Fruit fly (Drosophila melanogaster) whole organism, embryonic: ENCODE results near the gene Tep1.
A peak's percentile ranks its signal among the peaks of the same experiment; 100 is the strongest.

Source experiments
- Antp ChIP-seq: fragments of 200-800 bp; sonication (Bioruptor generic); optimal IDR thresholded peaks from 3 replicates; lab custom pipeline; 2016; ENCODE audit warnings: missing biosample characterization, missing genetic modification characterization
- B-H1 ChIP-seq: fragments of 200-800 bp; sonication (Bioruptor generic); IDR thresholded peaks from 3 replicates; pipeline ENCODE4 v1.3.6; 2022; ENCODE audit warnings: missing biosample characterization, missing genetic modification characterization
- BtbVII ChIP-seq: fragments of 200-800 bp; sonication (Bioruptor generic); optimal IDR thresholded peaks from 3 replicates; lab custom pipeline; 2017; ENCODE audit warnings: missing biosample characterization, mild to moderate bottlenecking, missing genetic modification characterization
- CG10274 ChIP-seq: fragments of 200-800 bp; sonication (Bioruptor generic); optimal IDR thresholded peaks from 3 replicates; lab custom pipeline; 2017; ENCODE audit warnings: missing biosample characterization, mild to moderate bottlenecking, missing genetic modification characterization
- CG10959 ChIP-seq: fragments of 200-800 bp; sonication (Bioruptor generic); IDR thresholded peaks from 2 replicates; pipeline ENCODE4 v1.3.6; 2022; ENCODE audit warnings: missing biosample characterization, missing genetic modification characterization
- CG12219 ChIP-seq: fragments of 200-800 bp; sonication (Bioruptor generic); optimal IDR thresholded peaks from 3 replicates; lab custom pipeline; 2018; ENCODE audit warnings: missing biosample characterization, mild to moderate bottlenecking, missing genetic modification characterization
- CG12391 ChIP-seq: fragments of 200-800 bp; sonication (Bioruptor generic); optimal IDR thresholded peaks from 3 replicates; lab custom pipeline; 2018; ENCODE audit warnings: missing biosample characterization, mild to moderate bottlenecking, missing genetic modification characterization, moderate library complexity
- CG13624 ChIP-seq: fragments of 200-800 bp; sonication (Bioruptor generic); optimal IDR thresholded peaks from 2 replicates; lab custom pipeline; 2016; ENCODE audit warnings: missing biosample characterization, missing genetic modification characterization
- CG15514 ChIP-seq: fragments of 200-800 bp; sonication (Bioruptor generic); optimal IDR thresholded peaks from 3 replicates; lab custom pipeline; 2017; ENCODE audit warnings: missing biosample characterization, missing genetic modification characterization, mild to moderate bottlenecking, moderate library complexity, missing genetic modification reagents
- CG16813 ChIP-seq: fragments of 200-800 bp; sonication (Bioruptor generic); IDR thresholded peaks from 3 replicates; pipeline ENCODE4 v1.3.6; 2022; ENCODE audit warnings: missing biosample characterization, missing genetic modification characterization; ENCODE audit not compliant: partially characterized antibody
- CG16863 ChIP-seq: fragments of 200-800 bp; sonication (Bioruptor generic); optimal IDR thresholded peaks from 3 replicates; lab custom pipeline; 2016; ENCODE audit warnings: missing biosample characterization, missing genetic modification characterization
- CG17912 ChIP-seq: fragments of 200-800 bp; sonication (Bioruptor generic); optimal IDR thresholded peaks from 2 replicates; lab custom pipeline; 2018; ENCODE audit warnings: missing biosample characterization, mild to moderate bottlenecking, missing genetic modification characterization
- CG18599 ChIP-seq: fragments of 200-800 bp; sonication (Bioruptor generic); optimal IDR thresholded peaks from 3 replicates; lab custom pipeline; 2017; ENCODE audit warnings: missing biosample characterization, missing genetic modification characterization, mild to moderate bottlenecking, moderate library complexity, missing genetic modification reagents
- CG2202 ChIP-seq: fragments of 200-800 bp; sonication (Bioruptor generic); optimal IDR thresholded peaks from 2 replicates; lab custom pipeline; 2018; ENCODE audit warnings: missing biosample characterization, mild to moderate bottlenecking, missing genetic modification characterization
- CG30431 ChIP-seq: fragments of 200-800 bp; sonication (Bioruptor generic); optimal IDR thresholded peaks from 2 replicates; lab custom pipeline; 2017; ENCODE audit warnings: missing biosample characterization, missing genetic modification characterization
- CG7745 ChIP-seq: fragments of 200-800 bp; sonication (Bioruptor generic); optimal IDR thresholded peaks from 2 replicates; lab custom pipeline; 2018; ENCODE audit warnings: missing biosample characterization, mild to moderate bottlenecking, missing genetic modification characterization, moderate library complexity
- CG7839 ChIP-seq: fragments of 200-800 bp; sonication (Bioruptor generic); optimal IDR thresholded peaks from 3 replicates; lab custom pipeline; 2018; ENCODE audit warnings: missing biosample characterization, mild to moderate bottlenecking, missing genetic modification characterization, moderate library complexity
- CG9437 ChIP-seq: fragments of 200-800 bp; sonication (Bioruptor generic); optimal IDR thresholded peaks from 2 replicates; lab custom pipeline; 2018; ENCODE audit warnings: missing biosample characterization, mild to moderate bottlenecking, missing genetic modification characterization
- CG9817 ChIP-seq: fragments of 200-800 bp; sonication (Bioruptor generic); optimal IDR thresholded peaks from 2 replicates; lab custom pipeline; 2018; ENCODE audit warnings: missing biosample characterization, mild to moderate bottlenecking, missing genetic modification characterization, moderate library complexity
- CTCF ChIP-seq: fragments of 200-800 bp; sonication (Bioruptor generic); optimal IDR thresholded peaks from 2 replicates; lab custom pipeline; 2017; ENCODE audit warnings: missing biosample characterization, mild to moderate bottlenecking, missing genetic modification characterization, moderate library complexity
- CoRest ChIP-seq: fragments of 200-800 bp; sonication (Bioruptor generic); optimal IDR thresholded peaks from 3 replicates; lab custom pipeline; 2018; ENCODE audit warnings: missing biosample characterization, mild to moderate bottlenecking, missing genetic modification characterization, moderate library complexity
- D19A ChIP-seq: fragments of 200-800 bp; optimal IDR thresholded peaks from 3 replicates; lab custom pipeline; 2019; ENCODE audit warnings: missing biosample characterization, mild to moderate bottlenecking, missing genetic modification characterization, moderate library complexity
- Dek ChIP-seq: fragments of 200-800 bp; sonication (Bioruptor generic); optimal IDR thresholded peaks from 3 replicates; lab custom pipeline; 2019; ENCODE audit warnings: missing biosample characterization, mild to moderate bottlenecking, missing genetic modification characterization, moderate library complexity
- Dll ChIP-seq: fragments of 200-800 bp; sonication (Bioruptor generic); IDR thresholded peaks from 4 replicates; pipeline ENCODE4 v1.3.6; 2022; ENCODE audit warnings: missing biosample characterization, missing genetic modification characterization; ENCODE audit not compliant: partially characterized antibody
- ERR ChIP-seq: fragments of 200-800 bp; sonication (Bioruptor generic); optimal IDR thresholded peaks from 2 replicates; lab custom pipeline; 2016; ENCODE audit warnings: missing biosample characterization, missing genetic modification characterization
- NC2β ChIP-seq: fragments of 200-800 bp; sonication (Bioruptor generic); optimal IDR thresholded peaks from 2 replicates; lab custom pipeline; 2016; ENCODE audit warnings: missing biosample characterization, missing genetic modification characterization
- NK7.1 ChIP-seq: fragments of 200-800 bp; sonication (Bioruptor generic); optimal IDR thresholded peaks from 3 replicates; lab custom pipeline; 2016; ENCODE audit warnings: missing biosample characterization, missing genetic modification characterization
- Rx ChIP-seq: fragments of 200-800 bp; sonication (Bioruptor generic); IDR thresholded peaks from 2 replicates; pipeline ENCODE4 v1.3.6; 2022; ENCODE audit warnings: missing biosample characterization, missing genetic modification characterization
- abd-A ChIP-seq: fragments of 200-800 bp; sonication (Bioruptor generic); optimal IDR thresholded peaks from 3 replicates; lab custom pipeline; 2019; ENCODE audit warnings: missing biosample characterization, mild to moderate bottlenecking, missing genetic modification characterization, moderate library complexity
- bowl ChIP-seq: fragments of 200-800 bp; sonication (Bioruptor generic); IDR thresholded peaks from 2 replicates; pipeline ENCODE4 v1.3.6; 2022; ENCODE audit warnings: missing biosample characterization, missing genetic modification characterization
- btn ChIP-seq: fragments of 200-800 bp; sonication (Bioruptor generic); optimal IDR thresholded peaks from 2 replicates; lab custom pipeline; 2016; ENCODE audit warnings: missing biosample characterization, missing genetic modification characterization
- exex ChIP-seq: fragments of 200-800 bp; sonication (Bioruptor generic); optimal IDR thresholded peaks from 4 replicates; lab custom pipeline; 2018; ENCODE audit warnings: missing biosample characterization, mild to moderate bottlenecking, missing genetic modification characterization, moderate library complexity
- eyg ChIP-seq: fragments of 200-800 bp; sonication (Bioruptor generic); optimal IDR thresholded peaks from 3 replicates; lab custom pipeline; 2016; ENCODE audit warnings: missing biosample characterization, missing genetic modification characterization
- fd102C ChIP-seq: fragments of 200-800 bp; sonication (Bioruptor generic); optimal IDR thresholded peaks from 2 replicates; lab custom pipeline; 2018; ENCODE audit warnings: missing biosample characterization, mild to moderate bottlenecking, missing genetic modification characterization, moderate library complexity
- lab ChIP-seq: fragments of 200-800 bp; sonication (Bioruptor generic); optimal IDR thresholded peaks from 3 replicates; lab custom pipeline; 2017; ENCODE audit warnings: missing biosample characterization, missing genetic modification characterization, mild to moderate bottlenecking, moderate library complexity, missing genetic modification reagents
- lmd ChIP-seq: fragments of 200-800 bp; sonication (Bioruptor generic); IDR thresholded peaks from 2 replicates; pipeline ENCODE4 v1.3.6; 2022; ENCODE audit warnings: missing biosample characterization, missing genetic modification characterization
- nau ChIP-seq: fragments of 200-800 bp; sonication (Bioruptor generic); optimal IDR thresholded peaks from 3 replicates; lab custom pipeline; 2017; ENCODE audit warnings: missing biosample characterization, mild to moderate bottlenecking, missing genetic modification characterization, missing genetic modification reagents
- pb ChIP-seq: fragments of 200-800 bp; sonication (Bioruptor generic); optimal IDR thresholded peaks from 3 replicates; lab custom pipeline; 2016; ENCODE audit warnings: missing biosample characterization, missing genetic modification characterization
- pho ChIP-seq: fragments of 200-800 bp; sonication (Bioruptor generic); optimal IDR thresholded peaks from 2 replicates; lab custom pipeline; 2016; ENCODE audit warnings: missing biosample characterization, missing genetic modification characterization
- psq ChIP-seq: fragments of 200-800 bp; sonication (Bioruptor generic); optimal IDR thresholded peaks from 2 replicates; lab custom pipeline; 2017; ENCODE audit warnings: missing biosample characterization, missing genetic modification characterization
- run ChIP-seq: fragments of 200-800 bp; sonication (Bioruptor generic); optimal IDR thresholded peaks from 3 replicates; lab custom pipeline; 2018; ENCODE audit warnings: missing biosample characterization, mild to moderate bottlenecking, missing genetic modification characterization
- sens ChIP-seq: fragments of 200-800 bp; sonication (Bioruptor generic); peaks from one replicate; lab custom pipeline; 2016; ENCODE audit warnings: missing biosample characterization, missing genetic modification characterization
- sim ChIP-seq: fragments of 200-800 bp; sonication (Bioruptor generic); IDR thresholded peaks from 2 replicates; pipeline ENCODE4 v1.3.6; 2022; ENCODE audit warnings: missing biosample characterization, missing genetic modification characterization
- sima ChIP-seq: fragments of 200-800 bp; sonication (Bioruptor generic); optimal IDR thresholded peaks from 2 replicates; lab custom pipeline; 2016; ENCODE audit warnings: missing biosample characterization, missing genetic modification characterization
- slbo ChIP-seq: fragments of 200-800 bp; sonication (Bioruptor generic); IDR thresholded peaks from 2 replicates; pipeline ENCODE4 v1.3.6; 2022; ENCODE audit warnings: missing biosample characterization, missing genetic modification characterization
- tgo ChIP-seq: fragments of 200-800 bp; sonication (Bioruptor generic); IDR thresholded peaks from 3 replicates; pipeline ENCODE4 v1.3.6; 2022; ENCODE audit warnings: missing biosample characterization, missing genetic modification characterization
- trem ChIP-seq: fragments of 200-800 bp; optimal IDR thresholded peaks from 3 replicates; lab custom pipeline; 2019; ENCODE audit warnings: missing biosample characterization, mild to moderate bottlenecking, missing genetic modification characterization, moderate library complexity
- wor ChIP-seq: fragments of 200-800 bp; sonication (Bioruptor generic); IDR thresholded peaks from 2 replicates; pipeline ENCODE4 v1.3.6; 2022; ENCODE audit warnings: missing biosample characterization, missing genetic modification characterization

Tep1 gene

dm6 chr2L:15912008-15912900 is 18.6 kb upstream of the Tep1 start (continued):
- TF ChIP-seq BtbVII (GFP tag; lab: Kevin White, UChicago) (peak; percentile 87), Antp (GFP tag; lab: Kevin White, UChicago) (peak; percentile 10), sens (GFP tag; lab: Kevin White, UChicago) (peak; percentile 89), CG2202 (tag; lab: Kevin White, UChicago) (peak; percentile 84), pho (GFP tag; lab: Kevin White, UChicago) (peak; percentile 45), CoRest (tag; lab: Kevin White, UChicago) (peak; percentile 99), CG9437 (GFP tag; lab: Kevin White, UChicago) (peak; percentile 87), NC2β (GFP tag; lab: Kevin White, UChicago) (no peak), sima (GFP tag; lab: Kevin White, UChicago) (no peak), exex (tag; lab: Kevin White, UChicago) (peak; percentile 81), CG10274 (GFP tag; lab: Kevin White, UChicago) (peak; percentile 66), lmd (GFP tag; lab: Robert Waterston, UW) (peak; percentile 91), bowl (GFP tag; lab: Robert Waterston, UW) (peak; percentile 68; the same call in 1 of the 2 replicates), CTCF (GFP tag; lab: Kevin White, UChicago) (peak; percentile 33), btn (GFP tag; lab: Kevin White, UChicago) (no peak), sim (GFP tag; lab: Robert Waterston, UW) (peak; percentile 71; the same call in 1 of the 2 replicates), CG12219 (GFP tag; lab: Kevin White, UChicago) (peak; percentile 81), Rx (GFP tag; lab: Robert Waterston, UW) (peak; percentile 71; the same call in 1 of the 2 replicates), CG12391 (peak; percentile 95), CG30431 (peak; percentile 87), Dll (GFP tag; lab: Robert Waterston, UW) (no peak), CG16813 (GFP tag; lab: Robert Waterston, UW) (no peak), B-H1 (GFP tag; lab: Robert Waterston, UW) (peak; percentile 71), run (tag; lab: Kevin White, UChicago) (peak; percentile 97), psq (GFP tag; lab: Kevin White, UChicago) (peak; percentile 42), CG7839 (tag; lab: Kevin White, UChicago) (peak; percentile 96), Dek (tag; lab: Kevin White, UChicago) (peak; percentile 92), CG16863 (GFP tag; lab: Kevin White, UChicago) (peak; percentile 46), nau (GFP tag; lab: Kevin White, UChicago) (peak; percentile 42), wor (peak; percentile 94), fd102C (GFP tag; lab: Kevin White, UChicago) (no peak), trem (tag; lab: Kevin White, UChicago) (peak; percentile 76), CG17912 (peak; percentile 69), abd-A (tag; lab: Kevin White, UChicago) (peak; percentile 81), CG9817 (tag; lab: Kevin White, UChicago) (peak; percentile 96), lab (GFP tag; lab: Kevin White, UChicago) (peak; percentile 87), pb (GFP tag; lab: Kevin White, UChicago) (no peak), NK7.1 (GFP tag; lab: Kevin White, UChicago) (no peak), D19A (tag; lab: Kevin White, UChicago) (peak; percentile 89), eyg (GFP tag; lab: Kevin White, UChicago) (no peak), CG7745 (tag; lab: Kevin White, UChicago) (peak; percentile 60), CG15514 (GFP tag; lab: Kevin White, UChicago) (peak; percentile 61), CG10959 (GFP tag; lab: Robert Waterston, UW) (no peak; the same call in 1 of the 2 replicates), slbo (GFP tag; lab: Robert Waterston, UW) (peak; percentile 96), CG13624 (GFP tag; lab: Kevin White, UChicago) (no peak), tgo (peak; percentile 94), ERR (GFP tag; lab: Kevin White, UChicago) (peak; percentile 12), CG18599 (GFP tag; lab: Kevin White, UChicago) (peak; percentile 91)
